Worm (Caenorhabditis elegans) whole organism, L3 larva: ENCODE results near the gene B0303.16.

ENCODE experiments used
- R02D3.7 ChIP-seq: fragments of 150-350 bp; optimal IDR thresholded peaks from 2 replicates; lab custom pipeline; 2014; ENCODE audit warnings: missing biosample characterization, missing genetic modification characterization
- ZK546.5 ChIP-seq: sonication (generic microtip); optimal IDR thresholded peaks from 2 replicates; lab custom pipeline; 2017; ENCODE audit warnings: missing biosample characterization, missing genetic modification characterization
- ceh-82 ChIP-seq: fragments of 150-350 bp; optimal IDR thresholded peaks from 2 replicates; lab custom pipeline; 2014; ENCODE audit warnings: missing biosample characterization, missing genetic modification characterization
- ceh-9 ChIP-seq: sonication (generic microtip); optimal IDR thresholded peaks from 2 replicates; lab custom pipeline; 2018; ENCODE audit warnings: missing biosample characterization, missing genetic modification characterization
- egl-27 ChIP-seq: sonication (generic microtip); optimal IDR thresholded peaks from 4 replicates; lab custom pipeline; 2017; ENCODE audit warnings: missing biosample characterization, missing genetic modification reagents, missing genetic modification characterization
- nhr-12 ChIP-seq: fragments of 150-350 bp; optimal IDR thresholded peaks from 2 replicates; lab custom pipeline; 2014; ENCODE audit warnings: missing biosample characterization, missing genetic modification characterization
- nhr-25 ChIP-seq: sonication (generic microtip); optimal IDR thresholded peaks from 2 replicates; lab custom pipeline; 2017; ENCODE audit warnings: missing biosample characterization, missing genetic modification characterization
- nhr-28 ChIP-seq: fragments of 150-350 bp; optimal IDR thresholded peaks from 2 replicates; lab custom pipeline; 2014; ENCODE audit warnings: missing biosample characterization, missing genetic modification characterization
- nhr-77 ChIP-seq: fragments of 150-350 bp; optimal IDR thresholded peaks from 2 replicates; lab custom pipeline; 2014; ENCODE audit warnings: missing biosample characterization, missing genetic modification characterization
- sea-2 ChIP-seq: fragments of 150-350 bp; sonication (generic microtip); optimal IDR thresholded peaks from 4 replicates; lab custom pipeline; 2014; ENCODE audit warnings: missing biosample characterization, missing genetic modification reagents, missing genetic modification characterization
- snpc-4 ChIP-seq: fragments of 150-350 bp; optimal IDR thresholded peaks from 2 replicates; lab custom pipeline; 2014; ENCODE audit warnings: missing biosample characterization, missing genetic modification characterization
- tbx-2 ChIP-seq: sonication (generic microtip); optimal IDR thresholded peaks from 2 replicates; lab custom pipeline; 2016; ENCODE audit warnings: mild to moderate bottlenecking, missing genetic modification characterization, missing compliant biosample characterization
- zag-1 ChIP-seq: fragments of 150-350 bp; optimal IDR thresholded peaks from 2 replicates; lab custom pipeline; 2014; ENCODE audit warnings: missing biosample characterization, missing genetic modification characterization

ce11 chrIII:8656957-8657356 is 47.9 kb upstream of the B0303.16 start:
- no peak for TF ChIP-seq ceh-9
- TF ChIP-seq ZK546.5 = no peak
- no peak for TF ChIP-seq snpc-4 (tag; lab: Kevin White, UChicago)
- no peak for TF ChIP-seq egl-27 (tag; lab: Kevin White, UChicago)
- TF ChIP-seq tbx-2 (tag; lab: Kevin White, UChicago) = no peak
- TF ChIP-seq sea-2 (GFP tag; lab: Kevin White, UChicago) = no peak
- TF ChIP-seq nhr-25 (tag; lab: Kevin White, UChicago) = no peak
- TF ChIP-seq nhr-12 (tag; lab: Kevin White, UChicago) = no peak
- no peak for TF ChIP-seq ceh-82 (tag; lab: Kevin White, UChicago)
- TF ChIP-seq R02D3.7 (tag; lab: Kevin White, UChicago) = no peak
- no peak for TF ChIP-seq nhr-77 (tag; lab: Kevin White, UChicago)
- TF ChIP-seq nhr-28 (tag; lab: Kevin White, UChicago) = no peak
- TF ChIP-seq zag-1 (tag; lab: Kevin White, UChicago) = no peak
